Fruit fly (Drosophila melanogaster) Kc167 (cell line): ENCODE measurements around the gene zpg.

ENCODE experiments used
- Myc ChIP-seq: fragments of >200 bp; optimal IDR thresholded peaks from 2 replicates; lab custom pipeline; 2017; ENCODE audit warnings: missing external identifiers
- Sin3A ChIP-seq: fragments of >200 bp; optimal IDR thresholded peaks from 2 replicates; lab custom pipeline; 2018; ENCODE audit warnings: missing external identifiers
- h ChIP-seq: fragments of >200 bp; optimal IDR thresholded peaks from 3 replicates; lab custom pipeline; 2018; ENCODE audit warnings: missing external identifiers
- insv ChIP-seq: fragments of >200 bp; optimal IDR thresholded peaks from 3 replicates; lab custom pipeline; 2018; ENCODE audit warnings: missing external identifiers
- psq ChIP-seq: fragments of >200 bp; optimal IDR thresholded peaks from 2 replicates; lab custom pipeline; 2017; ENCODE audit warnings: missing external identifiers
- ttk ChIP-seq: sonication (Bioruptor generic); optimal IDR thresholded peaks from 2 replicates; lab custom pipeline; 2017; ENCODE audit warnings: missing external identifiers

zpg gene

dm6 chr3L:6558516-6558915 is 47.3 kb downstream of the zpg start:
- TF ChIP-seq ttk (no peak), Myc (lab: Kevin White, UChicago) (no peak), Sin3A (lab: Kevin White, UChicago) (no peak)

- TF ChIP-seq Myc (lab: Kevin White, UChicago) (no peak), psq (lab: Kevin White, UChicago) (no peak), h (lab: Kevin White, UChicago) (no peak), Sin3A (lab: Kevin White, UChicago) (no peak), ttk (no peak), insv (no peak)
These were observed 49.6 kb downstream of the zpg start for dm6 chr3L:6556221-6556620.
